Worm (Caenorhabditis elegans): Measurements from ENCODE around the gene srj-4.

The srj-4 gene

DNA sequence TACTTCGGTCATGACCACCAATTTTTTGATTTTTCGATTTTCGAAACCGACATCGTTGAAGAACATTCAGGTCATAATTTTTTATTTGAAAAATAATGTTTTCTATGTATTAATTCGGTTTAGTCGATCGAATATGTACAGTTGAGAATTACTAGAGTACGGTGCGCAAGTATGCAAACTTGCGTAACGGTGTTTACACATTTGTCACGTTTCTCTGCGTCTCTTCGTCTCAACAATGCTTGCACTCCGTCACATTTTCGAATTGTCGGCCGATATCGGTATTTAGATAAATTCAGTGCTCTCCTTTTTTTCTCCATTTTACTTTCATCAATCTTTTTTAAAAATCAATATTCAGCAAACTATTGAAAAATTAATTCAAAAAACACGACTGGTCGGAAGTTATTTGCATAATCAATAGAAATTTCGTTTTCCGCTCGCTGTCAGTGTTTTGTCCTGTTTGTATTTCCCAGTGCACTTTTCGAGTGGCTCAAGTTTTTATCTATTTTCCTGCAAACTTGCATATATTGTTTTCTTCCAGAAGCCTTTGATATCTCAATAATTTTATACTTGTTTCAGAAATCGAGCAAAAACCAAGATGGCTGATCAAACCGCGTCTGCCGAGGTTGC lies 28.1 kb downstream of the srj-4 start, which contains the start of gene dpy-30 (continued):
- TF ChIP-seq somi-1 (GFP tag; optimal IDR thresholded peaks at IDR 0.05), result no peak
- no peak for TF ChIP-seq let-526 (GFP tag; IDR thresholded peaks at IDR 0.05)
- no peak for TF ChIP-seq lir-1 (GFP tag; conservative IDR thresholded peaks at IDR 0.05)
- no peak for TF ChIP-seq him-1 (tag; optimal IDR thresholded peaks at IDR 0.05)
- TF ChIP-seq attf-5 (GFP tag; optimal IDR thresholded peaks at IDR 0.05), result no peak
- TF ChIP-seq dpl-1 (GFP tag; optimal IDR thresholded peaks at IDR 0.05), result no peak
- TF ChIP-seq F10E7.11 (tag; optimal IDR thresholded peaks at IDR 0.05), result no peak
- TF ChIP-seq Y53F4B.3 (GFP tag; IDR thresholded peaks at IDR 0.05), result no peak
- TF ChIP-seq K11D2.4 (GFP tag; IDR thresholded peaks at IDR 0.05), result no peak
- TF ChIP-seq ztf-22 (GFP tag; optimal IDR thresholded peaks at IDR 0.05), result no peak
- no peak for TF ChIP-seq F33H1.4 (GFP tag; IDR thresholded peaks at IDR 0.05)
- TF ChIP-seq lag-1 (GFP tag; IDR thresholded peaks at IDR 0.05), result no peak
- no peak for TF ChIP-seq nhr-27 (tag; optimal IDR thresholded peaks at IDR 0.05)
- no peak for TF ChIP-seq tbx-9 (tag; optimal IDR thresholded peaks at IDR 0.05; ENCODE audit: borderline replicate concordance)
- no peak for TF ChIP-seq akir-1 (GFP tag; optimal IDR thresholded peaks at IDR 0.05)
- TF ChIP-seq Y56A3A.18 (GFP tag; IDR thresholded peaks at IDR 0.05), result no peak
- TF ChIP-seq lin-35 (GFP tag; optimal IDR thresholded peaks at IDR 0.05), result no peak
- TF ChIP-seq pbrm-1 (GFP tag; IDR thresholded peaks at IDR 0.05), result peak; percentile 44; the same call in 1 of the 2 replicates
- TF ChIP-seq egrh-3 (GFP tag; IDR thresholded peaks at IDR 0.05), result no peak
- no peak for TF ChIP-seq Y67H2A.10 (GFP tag; conservative IDR thresholded peaks at IDR 0.05)
- no peak for TF ChIP-seq fkh-3 (tag; optimal IDR thresholded peaks at IDR 0.05)
- no peak for TF ChIP-seq ceh-40 (GFP tag; IDR thresholded peaks at IDR 0.05)
- TF ChIP-seq nhr-120 (GFP tag; IDR thresholded peaks at IDR 0.05), result no peak
- TF ChIP-seq sptf-2 (GFP tag; optimal IDR thresholded peaks at IDR 0.05), result no peak
- TF ChIP-seq ets-4 (GFP tag; optimal IDR thresholded peaks at IDR 0.05), result no peak
- TF ChIP-seq egl-44 (GFP tag; IDR thresholded peaks at IDR 0.05), result no peak
- no peak for TF ChIP-seq ceh-27 (GFP tag; optimal IDR thresholded peaks at IDR 0.05)
- TF ChIP-seq B0035.1 (tag; optimal IDR thresholded peaks at IDR 0.05), result no peak
- TF ChIP-seq efl-1 (GFP tag; optimal IDR thresholded peaks at IDR 0.05), result peak; percentile 12
- no peak for TF ChIP-seq cebp-2 (GFP tag; IDR thresholded peaks at IDR 0.05)
- TF ChIP-seq athp-1 (tag; optimal IDR thresholded peaks at IDR 0.05), result no peak
- TF ChIP-seq bed-1 (GFP tag; IDR thresholded peaks at IDR 0.05), result no peak
- TF ChIP-seq C06A6.2 (GFP tag; conservative IDR thresholded peaks at IDR 0.05), result no peak
- TF ChIP-seq madf-10 (tag; optimal IDR thresholded peaks at IDR 0.05), result no peak
- no peak for TF ChIP-seq dox-1 (GFP tag; IDR thresholded peaks at IDR 0.05)
- TF ChIP-seq F39B2.1 (GFP tag; IDR thresholded peaks at IDR 0.05), result no peak
- TF ChIP-seq pha-4 (tag; optimal IDR thresholded peaks at IDR 0.05), result no peak
- TF ChIP-seq ceh-79 (tag; optimal IDR thresholded peaks at IDR 0.05), result no peak
- no peak for TF ChIP-seq aptf-2 (GFP tag; conservative IDR thresholded peaks at IDR 0.05)
- no peak for TF ChIP-seq bed-2 (GFP tag; IDR thresholded peaks at IDR 0.05)
- TF ChIP-seq zfh-2 (GFP tag; conservative IDR thresholded peaks at IDR 0.05), result no peak
- no peak for TF ChIP-seq ztf-6 (GFP tag; IDR thresholded peaks at IDR 0.05)
- TF ChIP-seq snpc-1.1 (tag; optimal IDR thresholded peaks at IDR 0.05; ENCODE audit: insufficient read depth), result no peak
- TF ChIP-seq tlf-1 (GFP tag; optimal IDR thresholded peaks at IDR 0.05), result no peak
- peak; percentile 53 for TF ChIP-seq lin-54 (GFP tag; optimal IDR thresholded peaks at IDR 0.05)
- TF ChIP-seq xnd-1 (tag; optimal IDR thresholded peaks at IDR 0.05), result no peak
- TF ChIP-seq ama-1 (optimal IDR thresholded peaks at IDR 0.05), result no peak
- no peak for TF ChIP-seq ama-1 (GFP tag; optimal IDR thresholded peaks at IDR 0.05)
- TF ChIP-seq F22D6.2 (tag; optimal IDR thresholded peaks at IDR 0.05), result no peak
- no peak for TF ChIP-seq B0261.1 (tag; optimal IDR thresholded peaks at IDR 0.05)
